Worm (Caenorhabditis elegans) whole organism, L1 larva: ENCODE measurements around the gene F46H5.7.

ENCODE experiments used
- C16A3.4 ChIP-seq: fragments of 150-350 bp; optimal IDR thresholded peaks from 2 replicates; lab custom pipeline; 2014; ENCODE audit warnings: missing biosample characterization, missing genetic modification characterization
- C34B4.2 ChIP-seq: sonication (generic microtip); optimal IDR thresholded peaks from 2 replicates; lab custom pipeline; 2017; ENCODE audit warnings: mild to moderate bottlenecking, missing genetic modification characterization, missing compliant biosample characterization
- Y116A8C.19 ChIP-seq: sonication (generic microtip); optimal IDR thresholded peaks from 2 replicates; lab custom pipeline; 2016; ENCODE audit warnings: missing compliant biosample characterization, missing genetic modification characterization, borderline replicate concordance
- aha-1 ChIP-seq: fragments of 150-350 bp; optimal IDR thresholded peaks from 2 replicates; lab custom pipeline; 2014; ENCODE audit warnings: missing biosample characterization, missing genetic modification characterization
- alr-1 ChIP-seq: fragments of 200-800 bp; sonication (Bioruptor generic); optimal IDR thresholded peaks from 2 replicates; lab custom pipeline; 2018; ENCODE audit warnings: borderline replicate concordance, mild to moderate bottlenecking, missing genetic modification characterization, missing compliant biosample characterization
- aly-2 ChIP-seq: fragments of 150-350 bp; optimal IDR thresholded peaks from 2 replicates; lab custom pipeline; 2014; ENCODE audit warnings: missing biosample characterization, missing genetic modification characterization
- ceh-63 ChIP-seq: fragments of 200-800 bp; sonication (Bioruptor generic); optimal IDR thresholded peaks from 2 replicates; lab custom pipeline; 2018; ENCODE audit warnings: mild to moderate bottlenecking, missing genetic modification characterization, missing compliant biosample characterization
- ceh-8 ChIP-seq: fragments of 200-800 bp; sonication (Bioruptor generic); optimal IDR thresholded peaks from 2 replicates; lab custom pipeline; 2018; ENCODE audit warnings: mild to moderate bottlenecking, missing genetic modification characterization, moderate library complexity, missing compliant biosample characterization
- ceh-82 ChIP-seq, 3 experiments: fragments of 150-350 bp in 1 of 3; sonication (generic microtip) in 2 of 3; optimal IDR thresholded peaks; 2 replicates each; lab custom pipeline; 2014 to 2017; ENCODE audit warnings: missing biosample characterization in 3 of 3, missing genetic modification characterization in 3 of 3
- ces-1 ChIP-seq: fragments of 150-350 bp; optimal IDR thresholded peaks from 2 replicates; lab custom pipeline; 2014; ENCODE audit warnings: missing biosample characterization, missing genetic modification reagents, missing genetic modification characterization
- dpl-1 ChIP-seq, 3 experiments: fragments of 150-350 bp in 2 of 3; sonication (generic microtip) in 1 of 3; optimal IDR thresholded peaks; 2 replicates each; lab custom pipeline; 2014 to 2017; ENCODE audit warnings: missing biosample characterization in 3 of 3, missing genetic modification characterization in 3 of 3, missing genetic modification reagents in 3 of 3
- efl-3 ChIP-seq: fragments of 200-800 bp; sonication (Bioruptor generic); optimal IDR thresholded peaks from 2 replicates; lab custom pipeline; 2018; ENCODE audit warnings: mild to moderate bottlenecking, missing genetic modification characterization, missing compliant biosample characterization
- fkh-10 ChIP-seq: sonication (generic microtip); optimal IDR thresholded peaks from 2 replicates; lab custom pipeline; 2017; ENCODE audit warnings: missing biosample characterization, missing genetic modification reagents, missing genetic modification characterization
- hlh-17 ChIP-seq: fragments of 200-800 bp; sonication (Bioruptor generic); optimal IDR thresholded peaks from 2 replicates; lab custom pipeline; 2018; ENCODE audit warnings: missing genetic modification characterization, mild to moderate bottlenecking, missing compliant biosample characterization, moderate library complexity, borderline replicate concordance
- hlh-4 ChIP-seq: sonication (generic microtip); optimal IDR thresholded peaks from 2 replicates; lab custom pipeline; 2016; ENCODE audit warnings: mild to moderate bottlenecking, missing genetic modification characterization, missing compliant biosample characterization
- jun-1 ChIP-seq: fragments of 150-350 bp; optimal IDR thresholded peaks from 2 replicates; lab custom pipeline; 2014; ENCODE audit warnings: missing biosample characterization, missing genetic modification reagents, missing genetic modification characterization
- lin-13 ChIP-seq: fragments of 150-350 bp; optimal IDR thresholded peaks from 2 replicates; lab custom pipeline; 2014; ENCODE audit warnings: missing biosample characterization, missing genetic modification reagents, missing genetic modification characterization
- lin-14 ChIP-seq: fragments of 200-800 bp; sonication (Bioruptor generic); optimal IDR thresholded peaks from 2 replicates; lab custom pipeline; 2018; ENCODE audit warnings: mild to moderate bottlenecking, missing genetic modification characterization, moderate library complexity, missing compliant biosample characterization
- mab-9 ChIP-seq: fragments of 200-800 bp; sonication (Bioruptor generic); IDR thresholded peaks from 2 replicates; pipeline ENCODE4 v1.3.6; 2022; ENCODE audit warnings: missing genetic modification reagents, missing genetic modification characterization, missing compliant biosample characterization
- mdl-1 ChIP-seq, 2 experiments: fragments of 150-350 bp; optimal IDR thresholded peaks; 2 replicates each; lab custom pipeline; 2014 to 2017; ENCODE audit warnings: missing biosample characterization in 2 of 2, missing genetic modification characterization in 2 of 2, inconsistent platforms in 1 of 2
- mep-1 ChIP-seq: fragments of 150-350 bp; optimal IDR thresholded peaks from 2 replicates; lab custom pipeline; 2014; ENCODE audit warnings: missing biosample characterization, missing genetic modification characterization
- nhr-12 ChIP-seq: sonication (generic microtip); optimal IDR thresholded peaks from 2 replicates; lab custom pipeline; 2017; ENCODE audit warnings: missing biosample characterization, missing genetic modification characterization
- nhr-47 ChIP-seq: sonication (generic microtip); optimal IDR thresholded peaks from 2 replicates; lab custom pipeline; 2016; ENCODE audit warnings: mild to moderate bottlenecking, missing genetic modification characterization, moderate library complexity, missing compliant biosample characterization
- nhr-77 ChIP-seq: fragments of 150-350 bp; optimal IDR thresholded peaks from 2 replicates; lab custom pipeline; 2014; ENCODE audit warnings: missing biosample characterization, missing genetic modification characterization
- nhr-84 ChIP-seq: sonication (generic microtip); optimal IDR thresholded peaks from 2 replicates; lab custom pipeline; 2017; ENCODE audit warnings: missing biosample characterization, missing genetic modification characterization
- nhr-85 ChIP-seq: sonication (generic microtip); peaks from one replicate; lab custom pipeline; 2016; ENCODE audit warnings: missing genetic modification characterization, inconsistent platforms, missing compliant biosample characterization
- nhr-90 ChIP-seq: sonication (generic microtip); optimal IDR thresholded peaks from 2 replicates; lab custom pipeline; 2016; ENCODE audit warnings: mild to moderate bottlenecking, missing genetic modification characterization, missing compliant biosample characterization; ENCODE audit not compliant: poor library complexity
- pag-3 ChIP-seq: sonication (generic microtip); optimal IDR thresholded peaks from 2 replicates; lab custom pipeline; 2017; ENCODE audit warnings: missing genetic modification characterization, mild to moderate bottlenecking, missing compliant biosample characterization, antibody characterized with exemption, borderline replicate concordance; ENCODE audit not compliant: insufficient read depth
- skn-1 ChIP-seq: fragments of 150-350 bp; optimal IDR thresholded peaks from 2 replicates; lab custom pipeline; 2014; ENCODE audit warnings: missing biosample characterization, missing genetic modification characterization
- sptf-1 ChIP-seq: fragments of 150-350 bp; optimal IDR thresholded peaks from 2 replicates; lab custom pipeline; 2014; ENCODE audit warnings: missing biosample characterization, missing genetic modification characterization
- tbx-2 ChIP-seq: sonication (generic microtip); optimal IDR thresholded peaks from 2 replicates; lab custom pipeline; 2016; ENCODE audit warnings: missing genetic modification characterization, missing compliant biosample characterization
- unc-130 ChIP-seq: fragments of 150-350 bp; optimal IDR thresholded peaks from 2 replicates; lab custom pipeline; 2017; ENCODE audit warnings: missing biosample characterization, missing genetic modification characterization, inconsistent platforms
- unc-30 ChIP-seq: sonication (generic microtip); optimal IDR thresholded peaks from 2 replicates; lab custom pipeline; 2017; ENCODE audit warnings: missing biosample characterization, missing genetic modification characterization
- unc-62 ChIP-seq: fragments of 150-350 bp; optimal IDR thresholded peaks from 2 replicates; lab custom pipeline; 2014; ENCODE audit warnings: missing biosample characterization, missing genetic modification reagents, missing genetic modification characterization
- unc-86 ChIP-seq: sonication (generic microtip); optimal IDR thresholded peaks from 2 replicates; lab custom pipeline; 2016; ENCODE audit warnings: missing genetic modification characterization, missing compliant biosample characterization
- vab-15 ChIP-seq: sonication (generic microtip); optimal IDR thresholded peaks from 2 replicates; lab custom pipeline; 2017; ENCODE audit warnings: missing genotype, mild to moderate bottlenecking, missing genetic modification characterization, missing compliant biosample characterization
- xbp-1 ChIP-seq: sonication (generic microtip); optimal IDR thresholded peaks from 2 replicates; lab custom pipeline; 2016; ENCODE audit warnings: missing genetic modification characterization, missing compliant biosample characterization
- zag-1 ChIP-seq: fragments of 150-350 bp; optimal IDR thresholded peaks from 2 replicates; lab custom pipeline; 2014; ENCODE audit warnings: missing biosample characterization, missing genetic modification characterization
- zip-4 ChIP-seq: fragments of 200-800 bp; sonication (Bioruptor generic); optimal IDR thresholded peaks from 2 replicates; lab custom pipeline; 2018; ENCODE audit warnings: mild to moderate bottlenecking, missing genetic modification characterization, moderate library complexity, missing compliant biosample characterization
- ztf-11 ChIP-seq, 2 experiments: sonication (generic microtip); optimal IDR thresholded peaks; 2 replicates each; lab custom pipeline; 2016 to 2017; ENCODE audit warnings: missing genetic modification characterization in 2 of 2, missing biosample characterization in 1 of 2, missing compliant biosample characterization in 1 of 2
- ztf-4 ChIP-seq: fragments of 150-350 bp; optimal IDR thresholded peaks from 2 replicates; lab custom pipeline; 2014; ENCODE audit warnings: missing biosample characterization, missing genetic modification characterization

F46H5.7 gene

DNA sequence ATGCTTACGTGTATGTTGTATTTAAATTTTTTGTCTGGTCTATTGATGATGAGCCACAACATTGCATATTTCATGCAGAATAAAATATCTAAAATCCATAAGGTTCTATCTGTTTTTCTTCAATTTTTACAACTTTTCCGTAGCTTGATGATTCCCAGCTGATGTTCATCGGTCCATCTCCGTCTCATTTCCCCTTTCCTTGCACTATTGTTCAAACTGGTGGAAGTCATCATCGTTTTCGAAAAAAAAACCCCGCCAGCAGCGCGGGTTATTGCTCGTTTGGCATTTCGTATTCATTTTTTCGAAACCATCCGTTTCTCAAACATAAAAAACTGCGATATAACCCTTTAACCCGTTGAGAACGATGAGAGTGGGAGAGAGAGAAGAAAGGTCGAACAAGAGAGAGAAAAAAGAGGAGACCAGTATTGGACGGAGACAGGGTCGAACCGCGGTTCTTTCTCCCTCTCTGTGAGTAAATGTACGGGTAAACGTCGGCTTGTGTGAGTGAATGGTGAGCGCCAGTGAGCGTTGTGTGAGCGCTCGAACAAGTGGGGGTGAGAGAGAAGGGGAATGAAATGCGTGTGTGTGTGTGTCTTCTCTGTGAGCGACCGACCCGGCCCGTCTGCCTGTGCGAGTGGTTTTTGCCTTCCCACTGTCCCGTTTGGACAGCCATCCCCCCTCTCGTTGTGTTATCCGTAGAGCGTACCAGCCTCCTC, 22.0 kb upstream of the F46H5.7 start (continued):
- TF ChIP-seq pag-3 (tag; lab: Kevin White, UChicago) (no peak), efl-3 (GFP tag; lab: Kevin White, UChicago) (no peak), nhr-85 (peak; percentile 89), lin-14 (GFP tag; lab: Kevin White, UChicago) (peak; percentile 97), unc-62 (GFP tag; lab: Kevin White, UChicago) (no peak), Y116A8C.19 (no peak), mep-1 (tag; lab: Kevin White, UChicago) (peak; percentile 82), aly-2 (tag; lab: Kevin White, UChicago) (peak; percentile 52), C34B4.2 (tag; lab: Kevin White, UChicago) (no peak), nhr-47 (tag; lab: Kevin White, UChicago) (peak; percentile 86), lin-13 (peak; percentile 84), unc-86 (tag; lab: Kevin White, UChicago) (peak; percentile 74), fkh-10 (GFP tag; lab: Kevin White, UChicago) (peak; percentile 78), ztf-4 (peak; percentile 65), hlh-17 (GFP tag; lab: Kevin White, UChicago) (no peak), unc-130 (peak; percentile 16), alr-1 (tag; lab: Kevin White, UChicago) (no peak), mdl-1 (tag; optimal IDR thresholded peaks at IDR 0.05; lab: Kevin White, UChicago) (peak in 1 of 2 experiments; percentile 85), unc-30 (tag; lab: Kevin White, UChicago) (no peak), hlh-4 (no peak), ceh-8 (GFP tag; lab: Kevin White, UChicago) (peak; percentile 65), aha-1 (peak; percentile 5), ceh-82 (tag; optimal IDR thresholded peaks at IDR 0.05; lab: Kevin White, UChicago) (peak; percentile 44 to 85 (median 71)), nhr-77 (tag; lab: Kevin White, UChicago) (peak; percentile 90), tbx-2 (tag; lab: Kevin White, UChicago) (peak; percentile 87), dpl-1 (GFP tag; optimal IDR thresholded peaks at IDR 0.05; lab: Kevin White, UChicago) (peak; percentile 25 to 47 (median 37)), jun-1 (tag; lab: Kevin White, UChicago) (peak; percentile 74), C16A3.4 (tag; lab: Kevin White, UChicago) (peak; percentile 93), nhr-12 (tag; lab: Kevin White, UChicago) (no peak), ceh-63 (no peak), mab-9 (GFP tag; lab: Robert Waterston, UW) (peak; percentile 55), nhr-90 (peak; percentile 78), sptf-1 (no peak), nhr-84 (tag; lab: Kevin White, UChicago) (no peak), vab-15 (no peak), ces-1 (no peak), xbp-1 (tag; lab: Kevin White, UChicago) (peak; percentile 87), zag-1 (tag; lab: Kevin White, UChicago) (no peak), zip-4 (GFP tag; lab: Kevin White, UChicago) (no peak), ztf-11 (tag; optimal IDR thresholded peaks at IDR 0.05; lab: Kevin White, UChicago) (peak in 1 of 2 experiments; percentile 59), skn-1 (tag; lab: Kevin White, UChicago) (peak; percentile 20)
